Fruit fly (Drosophila melanogaster) whole organism, pupa: ENCODE data around the gene RhoU.

Experiments used
- CG32121 ChIP-seq: fragments of 200-800 bp; sonication (Bioruptor generic); IDR thresholded peaks from 2 replicates; pipeline ENCODE4 v1.3.6; 2022; ENCODE audit warnings: missing biosample characterization, missing genetic modification characterization
- CG8159 ChIP-seq: fragments of 200-800 bp; sonication (Bioruptor generic); optimal IDR thresholded peaks from 3 replicates; lab custom pipeline; 2018; ENCODE audit warnings: missing biosample characterization, mild to moderate bottlenecking, missing genetic modification characterization, moderate library complexity
- CG8301 ChIP-seq: fragments of 200-800 bp; sonication (Bioruptor generic); optimal IDR thresholded peaks from 2 replicates; lab custom pipeline; 2018; ENCODE audit warnings: missing biosample characterization, mild to moderate bottlenecking, missing genetic modification characterization
- Ets98B ChIP-seq: fragments of 200-800 bp; sonication (Bioruptor generic); IDR thresholded peaks from 2 replicates; pipeline ENCODE4 v1.3.6; 2022; ENCODE audit warnings: missing biosample characterization, missing genetic modification characterization
- Pif1A ChIP-seq: fragments of 200-800 bp; sonication (Bioruptor generic); optimal IDR thresholded peaks from 3 replicates; lab custom pipeline; 2016; ENCODE audit warnings: missing biosample characterization, missing genetic modification characterization
- Snoo ChIP-seq: fragments of 200-800 bp; sonication (Bioruptor generic); optimal IDR thresholded peaks from 3 replicates; lab custom pipeline; 2017; ENCODE audit warnings: missing biosample characterization, mild to moderate bottlenecking, missing genetic modification characterization, inconsistent platforms

DNA sequence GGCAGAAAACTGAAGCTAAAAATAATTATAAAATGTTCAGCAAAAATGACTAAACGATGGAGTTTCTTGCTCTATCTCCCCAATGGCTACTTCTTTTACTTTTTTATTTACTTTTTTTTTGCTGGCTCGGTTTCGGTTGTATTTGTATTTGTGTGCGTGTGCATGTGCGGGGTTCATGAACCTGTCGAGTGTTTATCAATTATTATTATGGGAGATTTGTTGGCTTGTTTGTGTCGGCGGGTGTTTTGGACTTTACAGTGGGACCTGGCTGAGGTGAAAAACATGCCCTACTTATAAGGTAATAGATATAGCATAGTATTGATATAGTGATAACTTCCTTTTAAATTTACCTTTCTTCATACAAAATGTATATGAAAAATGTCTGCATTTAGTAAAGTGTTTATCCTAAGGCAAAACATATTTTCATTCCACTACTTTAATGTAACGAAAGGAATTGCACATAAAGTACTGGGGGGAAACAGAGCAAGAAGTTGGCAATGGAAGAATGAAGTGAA lies 17.3 kb downstream of the RhoU start:
- TF ChIP-seq CG8301 (no peak), Pif1A (GFP tag; lab: Kevin White, UChicago) (no peak), Snoo (tag; lab: Kevin White, UChicago) (no peak), CG32121 (GFP tag; lab: Robert Waterston, UW) (no peak), CG8159 (no peak), Ets98B (no peak)
